Fruit fly (Drosophila melanogaster) Kc167 (cell line): ENCODE results near the gene Pde9.

ENCODE experiments used
- Myc ChIP-seq: fragments of >200 bp; optimal IDR thresholded peaks from 2 replicates; lab custom pipeline; 2017; ENCODE audit warnings: missing external identifiers
- Sin3A ChIP-seq: fragments of >200 bp; optimal IDR thresholded peaks from 2 replicates; lab custom pipeline; 2018; ENCODE audit warnings: missing external identifiers
- h ChIP-seq: fragments of >200 bp; optimal IDR thresholded peaks from 3 replicates; lab custom pipeline; 2018; ENCODE audit warnings: missing external identifiers
- insv ChIP-seq: fragments of >200 bp; optimal IDR thresholded peaks from 3 replicates; lab custom pipeline; 2018; ENCODE audit warnings: missing external identifiers
- psq ChIP-seq: fragments of >200 bp; optimal IDR thresholded peaks from 2 replicates; lab custom pipeline; 2017; ENCODE audit warnings: missing external identifiers
- ttk ChIP-seq: sonication (Bioruptor generic); optimal IDR thresholded peaks from 2 replicates; lab custom pipeline; 2017; ENCODE audit warnings: missing external identifiers

Gene Pde9

DNA sequence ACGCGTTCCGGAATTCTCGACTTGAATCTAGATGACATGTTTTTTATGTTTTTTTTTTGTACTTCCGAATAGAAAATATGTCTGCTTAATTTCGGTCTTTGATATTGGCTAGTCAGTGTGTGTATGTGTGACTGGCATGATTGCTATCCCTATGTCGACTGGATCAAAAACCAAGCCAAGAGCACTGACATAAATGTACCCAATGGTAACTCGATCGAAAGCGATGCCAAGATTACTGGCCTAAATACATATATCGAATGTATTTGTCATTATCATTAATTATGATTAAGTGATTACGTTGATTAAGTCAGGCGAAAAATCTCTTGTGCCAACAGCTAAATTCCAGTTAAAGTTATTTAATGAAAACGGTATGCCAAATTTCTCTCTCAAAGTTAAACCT lies 39.5 kb downstream of the Pde9 start, which contains the start of gene CG4661:
TSS of gene CG4661 (minus strand) at position 101 of the 400 bp plus-strand sequence.
- no peak for TF ChIP-seq Sin3A (lab: Kevin White, UChicago)
- no peak for TF ChIP-seq ttk
- TF ChIP-seq insv (lab: Kevin White, UChicago): no peak
- no peak for TF ChIP-seq h (lab: Kevin White, UChicago)
- no peak for TF ChIP-seq Myc

DNA sequence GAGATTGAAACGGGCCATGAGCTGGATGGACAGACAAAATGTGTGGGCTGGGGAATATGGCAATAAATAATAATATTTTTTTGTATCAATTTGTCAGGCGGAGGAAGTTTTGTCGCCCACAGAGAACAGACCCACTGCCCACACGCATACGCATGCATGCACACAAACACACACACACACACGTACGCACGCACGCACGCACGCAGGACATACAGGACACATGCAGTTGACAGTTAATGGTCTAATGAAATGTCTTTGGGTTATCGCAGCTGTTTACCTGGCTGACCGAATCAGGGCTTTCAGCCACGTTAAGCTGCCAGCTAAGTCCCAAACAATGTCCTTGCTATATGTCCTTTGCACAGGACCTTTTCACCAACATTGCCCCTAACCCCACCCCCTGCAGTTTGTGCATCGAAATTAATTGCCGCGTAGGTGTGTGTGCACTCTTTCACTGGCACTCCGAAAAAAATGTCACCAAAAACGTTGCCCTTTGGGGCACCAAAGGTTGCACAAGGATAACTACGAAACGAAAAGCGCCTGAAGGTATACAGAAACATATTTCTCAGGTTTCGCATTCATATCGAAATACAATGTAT lies 55.2 kb downstream of the Pde9 start:
- TF ChIP-seq Sin3A (lab: Kevin White, UChicago): no peak
- TF ChIP-seq insv (lab: Kevin White, UChicago): no peak
- no peak for TF ChIP-seq h (lab: Kevin White, UChicago)
- no peak for TF ChIP-seq ttk
- TF ChIP-seq Myc: no peak
- no peak for TF ChIP-seq psq

DNA sequence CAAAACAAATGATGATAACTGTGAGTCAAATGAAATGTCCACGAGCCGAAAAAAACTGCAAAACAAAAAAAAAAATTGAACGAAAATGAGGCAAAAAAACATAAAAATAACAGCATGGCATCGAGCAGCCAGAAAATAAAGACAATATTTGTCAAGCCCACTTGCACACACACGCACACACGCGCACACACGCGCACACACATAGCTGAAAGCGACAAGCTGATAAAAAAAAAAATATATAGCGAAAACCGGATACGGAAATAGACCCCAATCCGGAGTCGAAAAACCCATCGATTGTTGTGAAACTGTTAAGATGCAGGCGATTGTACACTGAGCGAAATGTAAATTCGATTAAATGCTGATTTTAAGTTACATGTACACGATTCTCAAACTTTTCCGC lies 57.1 kb downstream of the Pde9 start:
- no peak for TF ChIP-seq Sin3A (lab: Kevin White, UChicago)

DNA sequence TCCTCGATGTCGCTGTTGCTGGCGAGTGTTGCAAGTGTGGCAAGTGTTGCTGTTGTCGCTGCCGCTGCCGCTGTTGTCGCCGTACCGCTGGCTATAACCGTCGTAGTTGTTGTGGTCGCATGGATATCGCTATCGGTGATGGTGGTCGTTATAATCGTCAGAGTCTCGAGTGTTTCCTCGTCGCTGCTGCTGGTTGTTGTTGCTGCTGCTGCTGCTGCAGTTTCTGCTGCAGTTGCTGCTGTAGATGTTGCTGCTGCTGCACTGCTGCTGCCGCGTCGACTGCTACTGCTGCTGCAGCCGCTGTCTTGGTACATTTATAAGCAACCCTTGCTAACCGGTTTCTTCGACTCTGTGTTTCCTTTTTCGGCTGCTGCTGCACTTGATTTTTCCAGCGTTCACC lies 65.8 kb downstream of the Pde9 start:
- TF ChIP-seq Sin3A (lab: Kevin White, UChicago): no peak
- no peak for TF ChIP-seq ttk
- TF ChIP-seq Myc: no peak
- TF ChIP-seq insv (lab: Kevin White, UChicago): no peak
- TF ChIP-seq h (lab: Kevin White, UChicago): no peak
- no peak for TF ChIP-seq psq

DNA sequence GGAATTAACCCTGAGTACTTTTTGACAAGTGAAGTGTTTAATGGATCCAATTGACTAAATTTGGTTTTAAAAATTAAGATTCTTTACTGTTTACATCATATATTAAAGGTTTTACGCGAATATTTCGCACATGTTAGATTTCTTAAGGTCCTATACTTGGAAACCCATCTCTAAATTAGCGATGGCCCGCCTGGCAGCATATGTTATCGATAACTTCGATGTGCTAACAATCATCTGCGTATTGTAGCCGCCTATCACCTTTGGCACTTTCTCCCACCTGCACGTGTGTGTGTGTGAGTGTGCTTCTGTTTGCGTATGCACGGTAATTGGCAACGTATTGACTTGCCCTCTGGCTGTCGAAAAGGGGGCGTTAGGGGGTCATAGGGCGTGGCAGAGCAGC lies 75.6 kb downstream of the Pde9 start:
- TF ChIP-seq Myc: no peak
- no peak for TF ChIP-seq Sin3A (lab: Kevin White, UChicago)
- TF ChIP-seq insv (lab: Kevin White, UChicago): no peak
- no peak for TF ChIP-seq h (lab: Kevin White, UChicago)
- TF ChIP-seq psq: no peak
- TF ChIP-seq ttk: no peak

DNA sequence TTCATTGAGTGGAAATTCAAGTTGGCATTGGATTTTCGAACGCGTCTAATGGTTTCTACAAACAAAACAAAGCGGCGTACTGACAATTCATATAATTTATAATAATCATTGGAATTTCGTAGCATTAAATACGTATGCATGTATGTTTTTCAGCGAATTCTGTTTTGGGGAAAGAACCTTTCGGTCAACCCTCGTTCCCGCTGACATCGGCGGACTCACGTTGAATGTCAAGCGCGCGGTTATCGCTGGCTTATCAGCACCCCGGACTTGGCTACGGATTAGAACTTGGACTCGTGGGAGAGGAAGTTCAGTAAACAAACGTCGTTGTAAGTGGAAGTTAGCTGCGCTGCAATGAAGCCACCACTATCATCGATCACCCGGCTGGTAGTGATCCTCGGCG lies 95.8 kb downstream of the Pde9 start, which contains the start of gene Nep6:
TSS of gene Nep6 (plus strand) at position 305 of the 400 bp plus-strand sequence.
- no peak for TF ChIP-seq insv (lab: Kevin White, UChicago)
- TF ChIP-seq psq: no peak
- TF ChIP-seq h (lab: Kevin White, UChicago): no peak
- TF ChIP-seq Sin3A (lab: Kevin White, UChicago): no peak
- TF ChIP-seq Myc: no peak
- TF ChIP-seq ttk: no peak

DNA sequence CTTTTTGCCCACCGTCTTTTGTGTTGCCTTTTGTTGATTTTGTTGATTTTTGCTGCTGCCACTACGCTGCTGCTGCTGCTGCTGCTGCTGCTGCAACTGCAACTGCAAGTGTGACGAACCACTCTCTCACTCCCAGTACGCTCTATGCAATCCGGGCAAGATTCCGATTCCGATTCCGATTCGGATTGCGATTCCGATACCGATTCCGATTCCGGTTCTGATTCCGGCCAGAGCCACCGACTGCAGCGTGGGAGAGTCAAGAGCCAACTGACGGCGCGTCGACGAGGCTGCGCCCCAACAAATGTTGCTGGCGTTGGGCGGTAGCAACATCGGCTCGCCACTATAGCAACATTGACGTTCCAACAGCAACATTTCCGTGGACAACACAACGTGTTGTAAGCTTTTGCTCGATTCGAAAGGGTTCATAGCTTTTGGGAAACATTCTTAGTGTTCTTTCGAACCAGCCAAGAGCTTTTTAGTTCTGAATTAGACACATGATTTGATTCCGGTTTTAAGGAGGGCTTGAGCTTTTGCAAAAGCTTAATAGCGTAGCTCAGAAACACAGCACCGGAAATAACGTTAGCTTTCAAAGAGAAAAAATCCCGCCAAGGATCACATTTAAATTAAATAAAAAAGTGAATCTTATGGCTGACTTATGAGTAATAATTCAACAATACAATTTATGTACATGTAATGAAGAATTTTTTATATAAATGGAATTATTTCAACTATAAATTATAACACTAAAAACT lies 112.3 kb downstream of the Pde9 start, which contains the start of gene CG32647:
TSS of gene CG32647 (minus strand) at position 269 of the 752 bp plus-strand sequence.
- TF ChIP-seq insv (lab: Kevin White, UChicago) (no peak), Sin3A (lab: Kevin White, UChicago) (no peak), h (lab: Kevin White, UChicago) (no peak), psq (no peak), ttk (no peak), Myc (no peak)

DNA sequence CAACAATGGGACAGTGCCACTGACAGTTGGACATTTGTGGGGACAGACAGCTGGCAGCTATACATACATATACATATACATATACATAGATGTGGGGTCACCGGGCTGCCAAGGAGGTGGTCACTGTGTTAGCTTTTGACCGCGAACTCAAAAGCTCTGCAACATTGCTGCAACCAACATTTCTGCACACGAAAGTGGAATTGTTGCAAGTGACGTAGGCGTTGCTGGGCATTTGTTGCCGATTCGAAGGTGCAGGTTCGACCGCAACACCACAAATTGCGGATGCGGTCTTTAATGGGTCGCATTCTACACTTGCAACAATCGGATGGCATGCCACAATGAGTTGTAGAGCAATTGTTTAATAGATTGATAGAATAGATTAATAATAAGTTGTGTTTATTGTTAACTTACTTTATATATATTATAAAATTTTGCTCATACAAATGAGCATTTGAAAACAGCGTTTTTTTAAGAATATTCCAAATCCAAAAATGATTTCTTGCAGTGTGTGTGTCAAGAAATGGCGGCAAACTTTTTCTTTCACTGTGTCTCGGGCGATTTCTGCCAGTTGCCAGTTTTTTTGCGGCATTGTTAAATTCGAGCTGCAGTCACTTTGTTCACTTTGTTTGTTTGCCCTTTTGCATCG lies 119.2 kb downstream of the Pde9 start:
- TF ChIP-seq Sin3A (lab: Kevin White, UChicago) (no peak), h (lab: Kevin White, UChicago) (no peak), ttk (no peak), Myc (no peak), psq (no peak), insv (lab: Kevin White, UChicago) (no peak)

DNA sequence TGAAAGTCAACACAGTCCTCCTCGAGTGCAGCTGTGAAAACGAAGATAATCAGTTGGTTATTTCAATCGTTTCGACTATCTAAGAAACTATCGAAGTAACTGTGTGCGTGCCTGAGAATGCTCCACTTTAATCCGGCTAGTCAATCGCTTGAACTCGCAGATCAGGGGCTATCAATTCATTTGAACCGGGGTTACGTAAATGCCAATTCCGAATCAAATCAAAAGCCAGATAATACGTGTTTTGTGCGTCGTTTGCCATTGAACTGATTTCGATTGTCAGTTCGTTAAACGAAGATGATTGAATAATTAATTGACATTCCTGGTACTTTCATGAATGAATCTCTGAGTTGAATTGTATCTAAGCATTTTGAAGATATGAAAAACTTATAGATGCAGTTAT lies 119.9 kb downstream of the Pde9 start:
- TF ChIP-seq Myc (no peak), ttk (no peak), insv (lab: Kevin White, UChicago) (no peak), psq (no peak), Sin3A (lab: Kevin White, UChicago) (no peak), h (lab: Kevin White, UChicago) (no peak)

DNA sequence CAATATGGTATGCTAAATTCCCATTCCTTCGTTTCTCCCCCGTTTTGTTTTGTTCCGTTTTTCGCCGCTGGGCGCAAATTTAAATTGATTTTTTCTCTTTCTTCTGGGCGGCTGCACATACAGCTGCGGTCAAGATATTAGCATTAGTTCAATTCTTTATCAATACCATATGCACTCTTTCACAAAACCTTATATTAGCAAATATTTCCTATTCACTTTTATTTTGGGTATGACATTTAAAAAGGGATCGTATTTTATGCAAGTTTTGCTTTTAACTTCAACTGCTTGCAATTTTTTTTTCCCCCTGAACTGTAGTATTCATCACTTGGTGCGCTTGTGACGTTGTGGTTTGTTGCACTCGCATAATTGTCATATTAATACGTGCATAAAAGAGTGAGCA lies 130.8 kb downstream of the Pde9 start:
- TF ChIP-seq h (lab: Kevin White, UChicago) (no peak), ttk (no peak), Myc (no peak), insv (lab: Kevin White, UChicago) (no peak), Sin3A (lab: Kevin White, UChicago) (no peak), psq (no peak)

DNA sequence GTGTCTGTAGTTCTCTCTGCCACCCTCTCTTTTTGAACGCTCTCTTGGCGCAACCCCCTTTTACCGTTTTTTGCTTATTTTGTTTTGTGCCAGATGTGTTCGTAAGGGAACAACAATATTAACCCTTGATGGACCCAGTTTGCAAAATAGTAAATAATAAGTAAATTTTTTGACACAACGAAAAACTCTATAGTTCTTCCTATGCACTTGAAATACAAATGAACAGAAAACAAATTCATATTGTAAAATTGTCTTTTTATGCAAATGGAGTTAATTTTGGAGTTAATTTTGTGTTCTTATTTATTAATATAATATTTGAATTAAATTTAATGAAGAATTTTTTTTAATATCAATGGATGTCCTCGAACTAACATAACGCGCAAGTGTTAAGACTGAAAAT lies 131.4 kb downstream of the Pde9 start:
- TF ChIP-seq insv (lab: Kevin White, UChicago) (no peak), ttk (no peak), psq (no peak), Sin3A (lab: Kevin White, UChicago) (no peak), h (lab: Kevin White, UChicago) (no peak), Myc (no peak)

DNA sequence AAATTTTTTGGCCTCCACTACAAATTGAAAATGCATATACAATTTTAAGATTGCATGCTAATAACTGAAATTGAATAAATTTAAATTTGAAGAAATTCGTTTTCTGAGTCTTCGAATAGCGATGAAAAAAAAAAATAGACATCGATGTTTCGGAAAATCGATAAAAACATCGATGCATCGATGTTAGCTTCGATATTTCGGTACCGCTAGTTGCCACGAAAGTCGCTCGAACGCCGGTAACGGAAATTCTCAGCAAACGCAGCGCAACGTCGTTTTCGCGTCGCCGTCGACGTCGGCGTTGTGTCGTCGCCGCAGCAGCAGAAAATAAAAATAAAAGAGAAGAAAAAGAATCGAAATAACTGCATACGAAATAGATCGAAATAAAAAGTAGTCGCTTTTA lies 132.1 kb downstream of the Pde9 start, which contains the start of gene Agpat1:
TSS of gene Agpat1 (plus strand) at position 191 of the 400 bp plus-strand sequence.
- TF ChIP-seq ttk (no peak), Sin3A (lab: Kevin White, UChicago) (no peak), h (lab: Kevin White, UChicago) (no peak), psq (no peak), Myc (no peak), insv (lab: Kevin White, UChicago) (no peak)
